Worm (Caenorhabditis elegans) whole organism, late embryonic: ENCODE results near the gene ints-11.
A peak's percentile ranks its signal among the peaks of the same experiment; 100 is the strongest.

Source experiments
- Y22D7AL.16 ChIP-seq: sonication (generic microtip); optimal IDR thresholded peaks from 2 replicates; lab custom pipeline; 2016; ENCODE audit warnings: missing genetic modification characterization, missing compliant biosample characterization
- ama-1 ChIP-seq: fragments of 150-350 bp; optimal IDR thresholded peaks from 2 replicates; lab custom pipeline; 2014
- dve-1 ChIP-seq: sonication (generic microtip); optimal IDR thresholded peaks from 2 replicates; lab custom pipeline; 2017; ENCODE audit warnings: antibody characterized with exemption, mild to moderate bottlenecking, missing genetic modification characterization, missing compliant biosample characterization
- hlh-8 ChIP-seq: sonication (generic microtip); optimal IDR thresholded peaks from 2 replicates; lab custom pipeline; 2016; ENCODE audit warnings: missing genotype, missing genetic modification characterization, missing compliant biosample characterization
- ref-2 ChIP-seq: sonication (generic microtip); optimal IDR thresholded peaks from 2 replicates; lab custom pipeline; 2016; ENCODE audit warnings: missing genetic modification characterization, missing compliant biosample characterization
- sox-4 ChIP-seq: sonication (generic microtip); optimal IDR thresholded peaks from 2 replicates; lab custom pipeline; 2017; ENCODE audit warnings: mild to moderate bottlenecking, missing genetic modification characterization, inconsistent platforms, missing compliant biosample characterization
- syd-9 ChIP-seq: sonication (generic microtip); optimal IDR thresholded peaks from 2 replicates; lab custom pipeline; 2016; ENCODE audit warnings: mild to moderate bottlenecking, missing genetic modification characterization, moderate library complexity, missing compliant biosample characterization

ints-11 gene

ce11 chrII:8092537-8092936, 50.7 kb downstream of the ints-11 start, which contains the start of gene ltd-1:
ltd-1 (minus strand) TSS chrII:8092754.
- TF ChIP-seq syd-9 (tag; lab: Kevin White, UChicago), result no peak

- peak; percentile 12 for TF ChIP-seq ama-1 (lab: Kevin White, UChicago)
- TF ChIP-seq sox-4 (tag; lab: Kevin White, UChicago), result no peak
- no peak for TF ChIP-seq hlh-8 (tag; lab: Kevin White, UChicago)
- peak; percentile 56 for TF ChIP-seq dve-1 (tag; lab: Kevin White, UChicago)
- TF ChIP-seq ref-2, result peak; percentile 4
- TF ChIP-seq Y22D7AL.16, result no peak
- TF ChIP-seq, all 69 proteins: peak for 3
Observed at ce11 chrII:8091528-8091927, 51.8 kb downstream of the ints-11 start.
